Worm (Caenorhabditis elegans) whole organism, L1 larva: ENCODE data around the gene nrsn-1.

Experiments used
- C04F5.9 ChIP-seq: sonication (generic microtip); optimal IDR thresholded peaks from 2 replicates; lab custom pipeline; 2016; ENCODE audit warnings: missing genetic modification characterization, missing compliant biosample characterization
- C16A3.4 ChIP-seq: fragments of 150-350 bp; optimal IDR thresholded peaks from 2 replicates; lab custom pipeline; 2014; ENCODE audit warnings: missing biosample characterization, missing genetic modification characterization
- C34B4.2 ChIP-seq: sonication (generic microtip); optimal IDR thresholded peaks from 2 replicates; lab custom pipeline; 2017; ENCODE audit warnings: mild to moderate bottlenecking, missing genetic modification characterization, missing compliant biosample characterization
- aha-1 ChIP-seq: fragments of 150-350 bp; optimal IDR thresholded peaks from 2 replicates; lab custom pipeline; 2014; ENCODE audit warnings: missing biosample characterization, missing genetic modification characterization
- alr-1 ChIP-seq: fragments of 200-800 bp; sonication (Bioruptor generic); optimal IDR thresholded peaks from 2 replicates; lab custom pipeline; 2018; ENCODE audit warnings: borderline replicate concordance, mild to moderate bottlenecking, missing genetic modification characterization, missing compliant biosample characterization
- aly-2 ChIP-seq: fragments of 150-350 bp; optimal IDR thresholded peaks from 2 replicates; lab custom pipeline; 2014; ENCODE audit warnings: missing biosample characterization, missing genetic modification characterization
- blmp-1 ChIP-seq: fragments of 150-350 bp; optimal IDR thresholded peaks from 2 replicates; lab custom pipeline; 2014; ENCODE audit warnings: missing biosample characterization, missing genetic modification characterization
- ceh-8 ChIP-seq: fragments of 200-800 bp; sonication (Bioruptor generic); optimal IDR thresholded peaks from 2 replicates; lab custom pipeline; 2018; ENCODE audit warnings: mild to moderate bottlenecking, missing genetic modification characterization, moderate library complexity, missing compliant biosample characterization
- ceh-88 ChIP-seq: fragments of 200-800 bp; sonication (Bioruptor generic); IDR thresholded peaks from 2 replicates; pipeline ENCODE4 v1.3.6; 2022; ENCODE audit warnings: missing genetic modification characterization, missing compliant biosample characterization
- ceh-90 ChIP-seq: sonication (generic microtip); optimal IDR thresholded peaks from 2 replicates; lab custom pipeline; 2016; ENCODE audit warnings: missing genetic modification characterization, missing compliant biosample characterization
- dsc-1 ChIP-seq: sonication (generic microtip); optimal IDR thresholded peaks from 2 replicates; lab custom pipeline; 2016; ENCODE audit warnings: mild to moderate bottlenecking, missing genetic modification characterization, missing compliant biosample characterization
- efl-1 ChIP-seq, 4 experiments: fragments of 150-350 bp; optimal IDR thresholded peaks in 3 of 4; peaks in 1 of 4; 1 replicate in 1 of 4; 2 replicates in 3 of 4; lab custom pipeline; 2014; ENCODE audit warnings: missing biosample characterization in 2 of 4, missing genetic modification characterization in 2 of 4, missing genetic modification reagents in 2 of 4
- egl-27 ChIP-seq, 2 experiments: fragments of 150-350 bp in 1 of 2; sonication (generic microtip); optimal IDR thresholded peaks; 3 replicates each; lab custom pipeline; 2017 to 2018; ENCODE audit warnings: missing biosample characterization in 2 of 2, missing genetic modification characterization in 2 of 2, missing genetic modification reagents in 2 of 2
- fkh-10 ChIP-seq: sonication (generic microtip); optimal IDR thresholded peaks from 2 replicates; lab custom pipeline; 2017; ENCODE audit warnings: missing biosample characterization, missing genetic modification reagents, missing genetic modification characterization
- grh-1 ChIP-seq: fragments of 200-800 bp; sonication (Bioruptor generic); IDR thresholded peaks from 2 replicates; pipeline ENCODE4 v1.3.6; 2022; ENCODE audit warnings: missing genetic modification reagents, missing genetic modification characterization, missing compliant biosample characterization
- hlh-17 ChIP-seq: fragments of 200-800 bp; sonication (Bioruptor generic); optimal IDR thresholded peaks from 2 replicates; lab custom pipeline; 2018; ENCODE audit warnings: missing genetic modification characterization, mild to moderate bottlenecking, missing compliant biosample characterization, moderate library complexity, borderline replicate concordance
- hlh-4 ChIP-seq: sonication (generic microtip); optimal IDR thresholded peaks from 2 replicates; lab custom pipeline; 2016; ENCODE audit warnings: mild to moderate bottlenecking, missing genetic modification characterization, missing compliant biosample characterization
- hpl-2 ChIP-seq: fragments of 150-350 bp; optimal IDR thresholded peaks from 2 replicates; lab custom pipeline; 2014; ENCODE audit warnings: missing biosample characterization, missing genetic modification reagents, missing genetic modification characterization
- lin-13 ChIP-seq: fragments of 150-350 bp; optimal IDR thresholded peaks from 2 replicates; lab custom pipeline; 2014; ENCODE audit warnings: missing biosample characterization, missing genetic modification reagents, missing genetic modification characterization
- lin-15B ChIP-seq: fragments of 150-350 bp; sonication (generic microtip); optimal IDR thresholded peaks from 3 replicates; lab custom pipeline; 2014; ENCODE audit warnings: missing biosample characterization, missing genetic modification characterization
- lin-35 ChIP-seq, 2 experiments: fragments of 150-350 bp; optimal IDR thresholded peaks; 2 replicates each; lab custom pipeline; 2014; ENCODE audit warnings: missing biosample characterization in 2 of 2, missing genetic modification characterization in 2 of 2, missing genetic modification reagents in 2 of 2
- lin-39 ChIP-seq: fragments of 150-350 bp; optimal IDR thresholded peaks from 2 replicates; lab custom pipeline; 2014; ENCODE audit warnings: missing biosample characterization, missing genetic modification reagents, missing genetic modification characterization
- mab-9 ChIP-seq: fragments of 200-800 bp; sonication (Bioruptor generic); IDR thresholded peaks from 2 replicates; pipeline ENCODE4 v1.3.6; 2022; ENCODE audit warnings: missing genetic modification reagents, missing genetic modification characterization, missing compliant biosample characterization
- mdl-1 ChIP-seq, 2 experiments: fragments of 150-350 bp; optimal IDR thresholded peaks; 2 replicates each; lab custom pipeline; 2014 to 2017; ENCODE audit warnings: missing biosample characterization in 2 of 2, missing genetic modification characterization in 2 of 2, inconsistent platforms in 1 of 2
- mef-2 ChIP-seq: fragments of 150-350 bp; optimal IDR thresholded peaks from 2 replicates; lab custom pipeline; 2014; ENCODE audit warnings: missing biosample characterization, missing genetic modification characterization
- mep-1 ChIP-seq: fragments of 150-350 bp; optimal IDR thresholded peaks from 2 replicates; lab custom pipeline; 2014; ENCODE audit warnings: missing biosample characterization, missing genetic modification characterization
- nhr-11 ChIP-seq: fragments of 150-350 bp; optimal IDR thresholded peaks from 2 replicates; lab custom pipeline; 2014; ENCODE audit warnings: missing biosample characterization, missing genetic modification characterization
- nhr-19 ChIP-seq: fragments of 200-800 bp; sonication (Bioruptor generic); conservative IDR thresholded peaks from 2 replicates; pipeline ENCODE4 v1.3.6; 2022; ENCODE audit warnings: missing genetic modification characterization, missing compliant biosample characterization
- nhr-28 ChIP-seq: fragments of 150-350 bp; optimal IDR thresholded peaks from 2 replicates; lab custom pipeline; 2014; ENCODE audit warnings: missing biosample characterization, missing genetic modification characterization
- nhr-47 ChIP-seq: sonication (generic microtip); optimal IDR thresholded peaks from 2 replicates; lab custom pipeline; 2016; ENCODE audit warnings: mild to moderate bottlenecking, missing genetic modification characterization, moderate library complexity, missing compliant biosample characterization
- nhr-76 ChIP-seq: sonication (generic microtip); optimal IDR thresholded peaks from 2 replicates; lab custom pipeline; 2017; ENCODE audit warnings: missing biosample characterization, missing genetic modification characterization
- nhr-77 ChIP-seq: fragments of 150-350 bp; optimal IDR thresholded peaks from 2 replicates; lab custom pipeline; 2014; ENCODE audit warnings: missing biosample characterization, missing genetic modification characterization
- nhr-84 ChIP-seq: sonication (generic microtip); optimal IDR thresholded peaks from 2 replicates; lab custom pipeline; 2017; ENCODE audit warnings: missing biosample characterization, missing genetic modification characterization
- pax-3 ChIP-seq: fragments of 200-800 bp; sonication (Bioruptor generic); optimal IDR thresholded peaks from 2 replicates; lab custom pipeline; 2018; ENCODE audit warnings: mild to moderate bottlenecking, missing genetic modification characterization, moderate library complexity, missing compliant biosample characterization
- snpc-4 ChIP-seq: fragments of 150-350 bp; optimal IDR thresholded peaks from 2 replicates; lab custom pipeline; 2014; ENCODE audit warnings: missing biosample characterization, missing genetic modification characterization
- snu-23 ChIP-seq: sonication (generic microtip); optimal IDR thresholded peaks from 2 replicates; lab custom pipeline; 2016; ENCODE audit warnings: missing genetic modification characterization, missing compliant biosample characterization
- sox-4 ChIP-seq: sonication (generic microtip); optimal IDR thresholded peaks from 2 replicates; lab custom pipeline; 2016; ENCODE audit warnings: missing genetic modification characterization, missing compliant biosample characterization
- sptf-1 ChIP-seq: fragments of 150-350 bp; optimal IDR thresholded peaks from 2 replicates; lab custom pipeline; 2014; ENCODE audit warnings: missing biosample characterization, missing genetic modification characterization
- swsn-7 ChIP-seq: sonication (generic microtip); optimal IDR thresholded peaks from 2 replicates; lab custom pipeline; 2016; ENCODE audit warnings: missing genetic modification characterization, missing compliant biosample characterization
- tlp-1 ChIP-seq: fragments of 150-350 bp; optimal IDR thresholded peaks from 2 replicates; lab custom pipeline; 2014; ENCODE audit warnings: missing biosample characterization, missing genetic modification characterization
- unc-130 ChIP-seq: fragments of 150-350 bp; optimal IDR thresholded peaks from 2 replicates; lab custom pipeline; 2017; ENCODE audit warnings: missing biosample characterization, missing genetic modification characterization, inconsistent platforms
- unc-62 ChIP-seq: fragments of 150-350 bp; optimal IDR thresholded peaks from 2 replicates; lab custom pipeline; 2014; ENCODE audit warnings: missing biosample characterization, missing genetic modification reagents, missing genetic modification characterization
- vab-15 ChIP-seq: sonication (generic microtip); optimal IDR thresholded peaks from 2 replicates; lab custom pipeline; 2017; ENCODE audit warnings: missing genotype, mild to moderate bottlenecking, missing genetic modification characterization, missing compliant biosample characterization
- xbp-1 ChIP-seq: sonication (generic microtip); optimal IDR thresholded peaks from 2 replicates; lab custom pipeline; 2016; ENCODE audit warnings: missing genetic modification characterization, missing compliant biosample characterization
- zip-4 ChIP-seq: fragments of 200-800 bp; sonication (Bioruptor generic); optimal IDR thresholded peaks from 2 replicates; lab custom pipeline; 2018; ENCODE audit warnings: mild to moderate bottlenecking, missing genetic modification characterization, moderate library complexity, missing compliant biosample characterization
- ztf-11 ChIP-seq, 2 experiments: sonication (generic microtip); optimal IDR thresholded peaks; 2 replicates each; lab custom pipeline; 2016 to 2017; ENCODE audit warnings: missing genetic modification characterization in 2 of 2, missing biosample characterization in 1 of 2, missing compliant biosample characterization in 1 of 2

nrsn-1 gene

ce11 chrV:3715488-3716019, at the start of gene nrsn-1:
Gene nrsn-1 (minus strand): TSS chrV:3715969.
- TF ChIP-seq sox-4 (tag; lab: Kevin White, UChicago) = no peak
- TF ChIP-seq nhr-19 = no peak
- no peak for TF ChIP-seq mep-1 (tag; lab: Kevin White, UChicago)
- peak; percentile 2 for TF ChIP-seq hlh-17 (GFP tag; lab: Kevin White, UChicago)
- TF ChIP-seq snpc-4 (tag; lab: Kevin White, UChicago) = no peak
- no peak for TF ChIP-seq lin-35 (GFP tag; optimal IDR thresholded peaks at IDR 0.05; lab: Kevin White, UChicago)

ce11 chrV:3761829-3762228, 46.1 kb upstream of the nrsn-1 start:
- no peak for TF ChIP-seq mab-9 (GFP tag; lab: Robert Waterston, UW)
- TF ChIP-seq mdl-1 (tag; optimal IDR thresholded peaks at IDR 0.05; lab: Kevin White, UChicago) = no peak
- TF ChIP-seq tlp-1 (tag; lab: Kevin White, UChicago) = no peak
- TF ChIP-seq hlh-4 (tag; lab: Kevin White, UChicago) = no peak
- no peak for TF ChIP-seq aha-1 (tag; lab: Kevin White, UChicago)
- no peak for TF ChIP-seq vab-15 (tag; lab: Kevin White, UChicago)
- TF ChIP-seq dsc-1 (tag; lab: Kevin White, UChicago) = no peak
- TF ChIP-seq fkh-10 (GFP tag; lab: Kevin White, UChicago) = no peak
- TF ChIP-seq blmp-1 = no peak
- no peak for TF ChIP-seq sptf-1 (tag; lab: Kevin White, UChicago)
- no peak for TF ChIP-seq nhr-28 (tag; lab: Kevin White, UChicago)
- TF ChIP-seq unc-130 = no peak
- TF ChIP-seq pax-3 (tag; lab: Kevin White, UChicago) = no peak
- no peak for TF ChIP-seq egl-27 (tag; optimal IDR thresholded peaks at IDR 0.05; lab: Kevin White, UChicago)

- no peak for TF ChIP-seq lin-13 (GFP tag; lab: Kevin White, UChicago)
- TF ChIP-seq grh-1 = no peak
- no peak for TF ChIP-seq blmp-1
- TF ChIP-seq swsn-7 (tag; lab: Kevin White, UChicago) = no peak
- no peak for TF ChIP-seq ceh-88 (GFP tag; lab: Robert Waterston, UW)
- TF ChIP-seq C34B4.2 (tag; lab: Kevin White, UChicago) = no peak
- TF ChIP-seq unc-130 = no peak
- no peak for TF ChIP-seq mdl-1 (tag; optimal IDR thresholded peaks at IDR 0.05; lab: Kevin White, UChicago)
- no peak for TF ChIP-seq nhr-47
- TF ChIP-seq nhr-76 (tag; lab: Kevin White, UChicago) = no peak
- TF ChIP-seq C04F5.9 (tag; lab: Kevin White, UChicago) = no peak
- no peak for TF ChIP-seq mef-2 (tag; lab: Kevin White, UChicago)
- no peak for TF ChIP-seq unc-62 (GFP tag; lab: Kevin White, UChicago)
- no peak for TF ChIP-seq sptf-1 (tag; lab: Kevin White, UChicago)
Measured at ce11 chrV:3760839-3761238, 45.1 kb upstream of the nrsn-1 start, which contains the start of gene oac-55. Gene oac-55 (plus strand): TSS chrV:3761139.

ce11 chrV:3759419-3759915, 43.7 kb upstream of the nrsn-1 start, which contains the start of gene chk-1:
Gene chk-1 (minus strand): TSS chrV:3759469.
- TF ChIP-seq alr-1 (no peak), nhr-84 (tag; lab: Kevin White, UChicago) (no peak), C34B4.2 (tag; lab: Kevin White, UChicago) (no peak), nhr-19 (peak; percentile 60), lin-13 (GFP tag; lab: Kevin White, UChicago) (peak; percentile 32), efl-1 (optimal IDR thresholded peaks at IDR 0.05; lab: Kevin White, UChicago) (peak; percentile 61 to 94), efl-1 (GFP tag; optimal IDR thresholded peaks at IDR 0.05 in 1 of 2; lab: Kevin White, UChicago) (peak; percentile 94 to 99), nhr-11 (tag; lab: Kevin White, UChicago) (no peak), hlh-17 (GFP tag; lab: Kevin White, UChicago) (no peak), hpl-2 (GFP tag; lab: Kevin White, UChicago) (no peak), hlh-4 (tag; lab: Kevin White, UChicago) (no peak), ceh-8 (GFP tag; lab: Kevin White, UChicago) (peak; percentile 16), nhr-28 (tag; lab: Kevin White, UChicago) (no peak), lin-15B (tag; lab: Kevin White, UChicago) (peak; percentile 72), ztf-11 (tag; optimal IDR thresholded peaks at IDR 0.05; lab: Kevin White, UChicago) (peak in 1 of 2 experiments; percentile 29), ceh-90 (tag; lab: Kevin White, UChicago) (no peak), lin-39 (tag; lab: Kevin White, UChicago) (peak; percentile 40), aly-2 (tag; lab: Kevin White, UChicago) (peak; percentile 4), snu-23 (GFP tag; lab: Kevin White, UChicago) (peak; percentile 76), nhr-77 (peak; percentile 22), sptf-1 (tag; lab: Kevin White, UChicago) (no peak), xbp-1 (peak; percentile 67), C16A3.4 (peak; percentile 67), zip-4 (no peak)
